Worm (Caenorhabditis elegans): ENCODE measurements around the gene B0334.4.
A peak's percentile ranks its signal among the peaks of the same experiment; 100 is the strongest.

The B0334.4 gene

DNA sequence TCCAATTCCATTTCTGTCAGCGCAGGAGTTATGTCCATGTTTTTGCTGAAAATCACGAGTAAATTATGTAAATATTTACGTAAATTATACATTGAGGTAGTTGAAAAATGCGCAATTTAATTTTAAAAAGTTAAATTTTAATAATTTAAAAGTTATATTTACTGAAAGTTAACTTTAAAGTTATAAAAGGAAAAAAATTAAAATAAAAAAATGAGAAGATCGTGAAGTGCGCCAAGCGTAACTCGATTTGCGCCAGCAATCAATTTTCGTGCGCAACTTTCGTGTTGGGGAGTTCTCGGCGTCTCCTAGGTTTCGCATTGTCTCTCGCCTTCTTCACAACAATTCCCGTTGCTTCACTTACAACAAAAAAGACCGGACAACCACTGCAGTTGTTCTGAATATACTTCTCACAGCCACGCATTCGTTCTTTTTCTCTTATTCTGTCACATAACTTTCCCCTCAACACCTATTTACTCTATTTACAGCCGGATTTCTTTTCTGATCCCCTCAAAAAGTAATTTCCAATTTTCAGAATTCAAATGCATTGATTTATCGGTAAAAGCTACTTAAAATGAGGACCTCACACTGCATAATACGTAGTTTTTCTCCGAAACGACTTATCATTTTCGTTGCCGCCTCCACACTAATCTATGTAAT is 21.8 kb upstream of the B0334.4 start, which contains the start of the genes metl-1 and W02B12.11:
TSS of gene metl-1 (minus strand) at position 51 of the 657 bp plus-strand sequence.
TSS of gene W02B12.11 (plus strand) at position 337 of the 657 bp plus-strand sequence.
- TF ChIP-seq vab-15 (tag; optimal IDR thresholded peaks at IDR 0.05) (no peak), efl-1 (optimal IDR thresholded peaks at IDR 0.05) (peak; percentile 80 to 85), efl-1 (GFP tag; optimal IDR thresholded peaks at IDR 0.05 in 1 of 2) (peak; percentile 79 to 98), nhr-90 (tag; optimal IDR thresholded peaks at IDR 0.05; ENCODE audit: poor library complexity) (peak; percentile 92), nhr-77 (tag; optimal IDR thresholded peaks at IDR 0.05) (peak; percentile 39), hpl-2 (GFP tag; optimal IDR thresholded peaks at IDR 0.05) (peak; percentile 4), zip-4 (GFP tag; optimal IDR thresholded peaks at IDR 0.05) (peak; percentile 70), ceh-63 (GFP tag; optimal IDR thresholded peaks at IDR 0.05) (no peak), fkh-10 (GFP tag; optimal IDR thresholded peaks at IDR 0.05) (peak; percentile 51), ama-1 (optimal IDR thresholded peaks at IDR 0.05) (no peak), C34B4.2 (tag; optimal IDR thresholded peaks at IDR 0.05) (no peak), mef-2 (tag; optimal IDR thresholded peaks at IDR 0.05) (no peak), rnt-1 (tag; optimal IDR thresholded peaks at IDR 0.05) (peak; percentile 93), unc-98 (GFP tag; IDR thresholded peaks at IDR 0.05) (no peak), sup-37 (GFP tag; optimal IDR thresholded peaks at IDR 0.05) (peak; percentile 9), unc-130 (tag; optimal IDR thresholded peaks at IDR 0.05) (peak; percentile 80), nhr-85 (tag) (peak; percentile 91), lin-15B (tag; optimal IDR thresholded peaks at IDR 0.05) (peak; percentile 69), sptf-1 (tag; optimal IDR thresholded peaks at IDR 0.05) (no peak), egl-13 (tag; optimal IDR thresholded peaks at IDR 0.05) (peak; percentile 58), pax-3 (tag; optimal IDR thresholded peaks at IDR 0.05) (peak; percentile 52), unc-86 (tag; optimal IDR thresholded peaks at IDR 0.05) (peak; percentile 82), nhr-28 (tag; optimal IDR thresholded peaks at IDR 0.05) (no peak), unc-62 (GFP tag; optimal IDR thresholded peaks at IDR 0.05) (no peak), aly-2 (tag; optimal IDR thresholded peaks at IDR 0.05) (peak; percentile 29), pag-3 (tag; optimal IDR thresholded peaks at IDR 0.05; ENCODE audit: borderline replicate concordance, insufficient read depth) (no peak), sox-4 (tag; optimal IDR thresholded peaks at IDR 0.05) (peak; percentile 34), nhr-71 (tag; optimal IDR thresholded peaks at IDR 0.05) (peak; percentile 92), ceh-8 (GFP tag; optimal IDR thresholded peaks at IDR 0.05) (peak; percentile 70), nhr-84 (tag; optimal IDR thresholded peaks at IDR 0.05) (no peak), skn-1 (tag; optimal IDR thresholded peaks at IDR 0.05) (peak; percentile 72), ceh-88 (GFP tag; IDR thresholded peaks at IDR 0.05) (0 out of 2 replicates have a peak, but pooled peaks have one; percentile 40), nhr-237 (tag; optimal IDR thresholded peaks at IDR 0.05) (no peak), Y116A8C.19 (tag; optimal IDR thresholded peaks at IDR 0.05; ENCODE audit: borderline replicate concordance) (no peak), mep-1 (tag; optimal IDR thresholded peaks at IDR 0.05) (peak; percentile 96), nhr-47 (tag; optimal IDR thresholded peaks at IDR 0.05) (peak; percentile 91), mab-9 (GFP tag; IDR thresholded peaks at IDR 0.05) (peak; percentile 78), mdl-1 (tag; optimal IDR thresholded peaks at IDR 0.05) (peak in 1 of 2 experiments; percentile 62), lin-14 (GFP tag; optimal IDR thresholded peaks at IDR 0.05) (no peak), nhr-76 (tag; optimal IDR thresholded peaks at IDR 0.05) (no peak), fkh-8 (tag; optimal IDR thresholded peaks at IDR 0.05) (peak; percentile 79), elt-3 (tag; optimal IDR thresholded peaks at IDR 0.05) (peak in 3 of 6 experiments; percentile 19 to 84 (median 72)), ztf-11 (tag; optimal IDR thresholded peaks at IDR 0.05) (peak in 1 of 2 experiments; percentile 55), fos-1 (tag; optimal IDR thresholded peaks at IDR 0.05) (peak; percentile 20), swsn-7 (tag; optimal IDR thresholded peaks at IDR 0.05) (peak; percentile 90), nhr-20 (tag; optimal IDR thresholded peaks at IDR 0.05) (peak; percentile 89), pqm-1 (tag; optimal IDR thresholded peaks at IDR 0.05) (no peak), snu-23 (GFP tag; optimal IDR thresholded peaks at IDR 0.05) (peak; percentile 91), lin-35 (GFP tag; optimal IDR thresholded peaks at IDR 0.05) (peak; percentile 83 to 85), alr-1 (tag; optimal IDR thresholded peaks at IDR 0.05; ENCODE audit: borderline replicate concordance) (no peak), lir-3 (tag; optimal IDR thresholded peaks at IDR 0.05; ENCODE audit: poor library complexity) (peak; percentile 30), elt-2 (tag; optimal IDR thresholded peaks at IDR 0.05) (peak; percentile 41)

Data from whole organism, L1 larva.